Worm (Caenorhabditis elegans): ENCODE data around the gene clec-39.

DNA sequence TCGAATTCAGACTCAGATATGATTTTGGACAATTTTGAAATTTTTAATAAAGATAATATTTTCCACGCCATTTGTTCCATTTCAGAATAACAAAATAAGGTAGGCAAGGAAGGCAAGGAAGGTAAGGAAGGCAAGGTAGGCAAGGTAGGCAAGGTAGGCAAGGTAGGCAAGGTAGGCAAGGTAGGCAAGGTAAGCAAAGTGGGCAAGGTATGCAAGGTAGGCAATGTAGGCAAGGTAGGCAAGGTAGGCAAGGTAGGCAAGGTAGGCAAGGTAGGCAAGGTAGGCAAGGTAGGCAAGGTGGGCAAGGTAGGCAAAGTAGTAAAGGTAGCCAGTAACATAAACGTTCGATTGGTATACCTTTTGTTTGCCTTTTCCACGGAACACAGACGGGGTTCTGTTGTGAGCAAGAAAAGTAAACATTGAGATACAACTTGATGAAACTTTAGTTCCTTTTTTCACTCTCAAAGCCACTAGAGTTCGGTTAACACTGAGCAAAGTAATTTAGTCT is 39.3 kb upstream of the clec-39 start, which contains the start of gene Y70C5C.1:
- TF ChIP-seq ceh-82 (tag; optimal IDR thresholded peaks at IDR 0.05) (no peak), ztf-4 (tag; optimal IDR thresholded peaks at IDR 0.05) (no peak)
